Worm (Caenorhabditis elegans): ENCODE data around the gene cpg-7.

The cpg-7 gene

DNA sequence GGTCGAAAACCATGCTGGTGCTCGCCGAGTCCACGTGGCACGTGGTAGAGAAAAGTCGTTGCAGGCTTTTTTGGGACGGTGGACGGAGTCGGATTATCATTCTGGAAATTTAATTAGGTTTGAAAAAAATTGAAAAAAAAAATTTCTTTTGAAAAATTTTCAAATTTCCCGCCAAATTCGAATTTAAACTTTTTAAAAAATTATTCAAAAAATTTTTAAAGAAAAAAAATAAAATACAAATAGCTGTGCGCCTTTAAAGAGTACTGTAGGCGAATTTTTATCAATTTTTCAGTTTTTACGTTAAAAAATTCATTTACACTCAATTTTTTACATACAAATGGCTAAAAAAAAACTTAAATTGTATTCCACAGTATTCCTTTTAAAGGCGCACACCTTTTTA, 17.8 kb upstream of the cpg-7 start, which contains the start of gene K09E4.3:
Gene K09E4.3, minus strand, starts transcription at position 101 of the 400 bp plus-strand sequence.
- TF ChIP-seq set-16 (GFP tag; IDR thresholded peaks at IDR 0.05) = 0 out of 2 replicates have a peak, but pooled peaks have one; percentile 0
- TF ChIP-seq mdl-1 (tag; optimal IDR thresholded peaks at IDR 0.05) = no peak
- TF ChIP-seq unc-62 (GFP tag; optimal IDR thresholded peaks at IDR 0.05 in 1 of 2) = peak in 1 of 2 experiments; percentile 27
- TF ChIP-seq unc-62 (tag; optimal IDR thresholded peaks at IDR 0.05) = no peak

DNA sequence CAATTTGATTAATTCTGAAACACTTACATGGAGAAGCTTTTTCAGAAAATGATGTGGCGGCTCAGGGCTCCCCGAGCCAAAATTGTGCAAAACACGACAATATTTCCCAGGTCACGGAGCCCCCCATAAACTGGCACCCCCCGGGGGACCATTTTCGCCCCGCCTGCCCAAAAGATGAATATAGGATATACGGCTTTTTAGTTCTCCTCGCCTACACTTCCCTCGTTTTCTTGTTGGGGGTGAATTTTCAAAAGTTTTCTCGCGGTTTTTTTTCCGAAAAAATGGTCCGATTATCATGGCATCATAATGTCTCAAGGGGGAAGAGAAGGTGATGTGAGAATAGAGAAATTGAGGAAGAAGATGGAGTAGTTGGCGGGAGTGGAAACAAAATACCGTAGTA, 13.0 kb upstream of the cpg-7 start, which contains the start of gene K09E4.4:
Gene K09E4.4, minus strand, starts transcription at position 101 of the 400 bp plus-strand sequence.
- no peak for TF ChIP-seq ctbp-1 (GFP tag; IDR thresholded peaks at IDR 0.05)
- TF ChIP-seq Y75B8A.6 (GFP tag; IDR thresholded peaks at IDR 0.05) = no peak
- 0 out of 2 replicates have a peak, but pooled peaks have one; percentile 31 for TF ChIP-seq vab-7 (GFP tag; IDR thresholded peaks at IDR 0.05)
- TF ChIP-seq fkh-10 (GFP tag; optimal IDR thresholded peaks at IDR 0.05) = no peak
- TF ChIP-seq ceh-20 (GFP tag; IDR thresholded peaks at IDR 0.05) = peak; percentile 18; the same call in 1 of the 2 replicates
- TF ChIP-seq aha-1 (tag) = peak; percentile 45
- TF ChIP-seq dmd-9 (GFP tag; IDR thresholded peaks at IDR 0.05) = no peak

- TF ChIP-seq ceh-62 (tag; optimal IDR thresholded peaks at IDR 0.05) (no peak), fos-1 (tag; optimal IDR thresholded peaks at IDR 0.05) (no peak), lin-13 (GFP tag; optimal IDR thresholded peaks at IDR 0.05) (no peak)
These were observed 9.4 kb upstream of the cpg-7 start for ce11 chrII:14118391-14118790.

DNA sequence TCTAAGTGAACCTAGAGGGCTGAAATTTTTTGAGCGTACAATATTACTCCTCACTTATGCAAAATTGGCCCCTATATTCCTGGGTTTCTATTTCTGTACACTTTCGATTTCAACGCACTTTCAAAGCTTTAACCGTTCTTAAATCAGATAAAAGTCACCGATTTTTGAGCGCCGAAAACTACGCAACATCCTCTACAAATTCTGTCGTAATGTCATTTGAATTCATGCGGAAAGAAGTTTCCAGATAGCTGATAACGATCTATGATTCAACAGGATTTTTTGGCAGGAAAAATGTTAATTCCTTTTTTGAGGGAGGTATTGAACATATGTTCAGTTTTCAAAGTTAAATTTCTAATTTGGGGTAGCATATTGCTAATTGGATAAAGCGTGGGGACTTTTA, 3.8 kb upstream of the cpg-7 start:
- TF ChIP-seq aha-1 (tag) (peak; percentile 79), nhr-237 (tag; optimal IDR thresholded peaks at IDR 0.05) (no peak)

ce11 chrII:14106164-14106563, 2.9 kb downstream of the cpg-7 start:
- TF ChIP-seq unc-62 (GFP tag; optimal IDR thresholded peaks at IDR 0.05 in 1 of 2) (peak in 1 of 2 experiments; percentile 80), unc-62 (tag; optimal IDR thresholded peaks at IDR 0.05) (no peak), ztf-7 (tag; optimal IDR thresholded peaks at IDR 0.05) (no peak)

DNA sequence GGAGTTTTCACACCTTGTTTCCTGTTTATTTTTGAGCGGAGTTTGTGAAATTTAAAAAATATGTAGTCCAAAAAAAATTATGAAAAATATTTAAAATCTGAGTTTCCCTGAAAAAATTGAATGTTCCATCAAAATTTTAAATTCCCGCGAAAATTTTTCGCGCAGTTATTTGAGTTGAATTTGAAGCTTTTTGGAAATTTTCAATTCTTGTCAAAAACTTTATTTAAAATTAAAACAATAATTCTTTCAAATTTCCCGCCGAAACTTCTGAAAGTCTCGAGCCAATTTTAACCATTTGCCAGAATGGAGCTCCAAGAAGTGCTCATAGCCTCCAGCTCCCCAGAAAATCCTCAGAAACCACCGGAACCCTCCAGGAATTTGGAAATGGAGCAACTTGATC, 4.6 kb downstream of the cpg-7 start, which contains the start of gene gur-4:
Gene gur-4, plus strand, starts transcription at position 301 of the 400 bp plus-strand sequence.
- TF ChIP-seq dve-1 (tag; optimal IDR thresholded peaks at IDR 0.05; ENCODE audit: insufficient read depth) = no peak
- no peak for TF ChIP-seq tra-1 (GFP tag; IDR thresholded peaks at IDR 0.05)
- no peak for TF ChIP-seq egl-27 (tag; optimal IDR thresholded peaks at IDR 0.05)
- no peak for TF ChIP-seq tag-97 (GFP tag; IDR thresholded peaks at IDR 0.05)
- TF ChIP-seq unc-39 (tag; optimal IDR thresholded peaks at IDR 0.05) = no peak
- no peak for TF ChIP-seq daf-16 (GFP tag; optimal IDR thresholded peaks at IDR 0.05)
- no peak for TF ChIP-seq daf-16 (tag; optimal IDR thresholded peaks at IDR 0.05)
- no peak for TF ChIP-seq nhr-41 (GFP tag; IDR thresholded peaks at IDR 0.05)
- no peak for TF ChIP-seq spr-1 (tag; optimal IDR thresholded peaks at IDR 0.05)
- no peak for TF ChIP-seq php-3 (GFP tag; IDR thresholded peaks at IDR 0.05)
- no peak for TF ChIP-seq dpl-1 (GFP tag; optimal IDR thresholded peaks at IDR 0.05)
- no peak for TF ChIP-seq F37D6.2 (tag; optimal IDR thresholded peaks at IDR 0.05)
- TF ChIP-seq egl-43 (GFP tag; IDR thresholded peaks at IDR 0.05) = no peak
- TF ChIP-seq T20F7.1 (GFP tag; optimal IDR thresholded peaks at IDR 0.05) = no peak
- TF ChIP-seq ztf-11 (tag; optimal IDR thresholded peaks at IDR 0.05) = no peak
- TF ChIP-seq pqm-1 (tag; optimal IDR thresholded peaks at IDR 0.05) = no peak

DNA sequence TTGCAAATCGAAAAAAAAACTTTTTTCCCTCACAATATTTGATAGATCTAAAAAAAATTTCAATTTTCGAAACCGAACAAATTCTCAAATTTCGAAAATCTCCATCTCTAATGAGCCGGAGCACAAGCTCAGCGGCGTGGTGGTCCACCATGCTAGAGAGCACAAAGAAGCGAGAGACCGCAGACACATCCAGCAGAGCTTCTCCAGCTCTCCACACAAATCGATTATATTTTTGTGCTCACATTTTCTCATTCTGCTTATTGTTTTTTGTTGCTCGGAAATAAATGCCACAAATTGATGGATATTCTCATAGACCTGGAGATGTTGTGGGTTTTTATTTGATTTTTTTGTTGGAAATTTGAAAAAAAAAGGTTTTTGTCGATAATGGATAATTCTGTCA, 6.9 kb downstream of the cpg-7 start:
- no peak for TF ChIP-seq dpl-1 (GFP tag; optimal IDR thresholded peaks at IDR 0.05)
- TF ChIP-seq unc-62 (GFP tag; optimal IDR thresholded peaks at IDR 0.05 in 1 of 2) = peak in 1 of 2 experiments; percentile 29
- TF ChIP-seq unc-62 (tag; optimal IDR thresholded peaks at IDR 0.05) = no peak

All from whole organism, L4 larva.